1 fruit fly cellular context compared by ENCODE assay signal in genomic region chr3L:2145019-2145418, dm6.
TF ChIP-seq lines count a peak whose summit lies in the region.

No protein-coding gene starts in this region.

TF ChIP-seq in whole organism, prepupa, 60 proteins besides CTCF, POLR2A, EP300 and RAD21 (continued from another document):
- TF ChIP-seq CG31627 (GFP tag; optimal IDR thresholded peaks at IDR 0.05; lab: Kevin White, UChicago) (no peak), Ets96B (tag; optimal IDR thresholded peaks at IDR 0.05; lab: Kevin White, UChicago) (no peak), svp (GFP tag; lab: Kevin White, UChicago) (no peak), CG11294 (GFP tag; IDR thresholded peaks at IDR 0.05; lab: Robert Waterston, UW) (no peak), fd85E (GFP tag; optimal IDR thresholded peaks at IDR 0.05; lab: Kevin White, UChicago) (no peak), Ets21C (GFP tag; optimal IDR thresholded peaks at IDR 0.05; lab: Kevin White, UChicago) (no peak), Eip75B (GFP tag; optimal IDR thresholded peaks at IDR 0.05; lab: Kevin White, UChicago) (no peak), ss (GFP tag; optimal IDR thresholded peaks at IDR 0.05; lab: Kevin White, UChicago) (no peak), Eip93F (GFP tag; optimal IDR thresholded peaks at IDR 0.05; lab: Kevin White, UChicago) (no peak), Hr4 (GFP tag; optimal IDR thresholded peaks at IDR 0.05; lab: Kevin White, UChicago) (peak; percentile 68), CG6808 (GFP tag; optimal IDR thresholded peaks at IDR 0.05; lab: Kevin White, UChicago) (no peak), CG6792 (GFP tag; optimal IDR thresholded peaks at IDR 0.05; lab: Kevin White, UChicago) (no peak), acj6 (GFP tag; optimal IDR thresholded peaks at IDR 0.05; lab: Kevin White, UChicago) (no peak), CG6276 (GFP tag; optimal IDR thresholded peaks at IDR 0.05; lab: Kevin White, UChicago) (peak; percentile 16), CG3919 (GFP tag; optimal IDR thresholded peaks at IDR 0.05; lab: Kevin White, UChicago) (no peak), eg (GFP tag; IDR thresholded peaks at IDR 0.05; lab: Robert Waterston, UW) (peak; percentile 52; the same call in 1 of the 3 replicates), esn (GFP tag; optimal IDR thresholded peaks at IDR 0.05; lab: Kevin White, UChicago) (no peak), CG32006 (GFP tag; optimal IDR thresholded peaks at IDR 0.05; lab: Kevin White, UChicago) (peak; percentile 75), lz (GFP tag; optimal IDR thresholded peaks at IDR 0.05; lab: Kevin White, UChicago) (no peak)
